Worm (Caenorhabditis elegans): ENCODE results near the gene ccch-3.

The ccch-3 gene

DNA sequence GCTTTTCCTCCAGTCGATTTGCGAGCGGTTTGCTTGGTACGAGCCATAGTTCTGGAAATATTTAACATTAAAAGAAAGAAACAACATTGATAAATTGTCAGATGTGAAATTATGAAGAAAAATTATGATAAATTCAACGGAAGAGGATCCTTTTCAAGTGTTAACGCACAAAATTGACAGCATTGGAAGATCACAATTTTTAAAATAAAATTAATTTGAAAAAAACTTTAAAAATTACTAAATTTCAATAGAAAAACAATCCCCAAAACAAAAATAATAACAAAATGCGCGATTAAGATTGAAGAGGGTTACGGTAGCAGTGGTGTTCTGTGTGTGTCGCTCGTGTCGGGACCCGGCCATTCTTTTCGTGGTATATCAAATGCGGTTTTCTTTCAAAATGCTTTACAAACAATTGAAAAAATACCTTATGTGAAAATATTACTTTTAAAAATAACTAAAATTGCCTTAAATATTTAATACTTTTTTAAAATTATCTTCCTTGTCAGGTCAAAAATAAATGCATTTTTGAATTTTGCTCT is 862 bp upstream of the ccch-3 start, which contains the start of gene his-74:
Gene his-74 (minus strand): TSS at position 51 of the 539 bp plus-strand sequence.
- TF ChIP-seq lsl-1 (GFP tag; optimal IDR thresholded peaks at IDR 0.05) (peak; percentile 88), ceh-58 (GFP tag; IDR thresholded peaks at IDR 0.05) (no peak), madf-8 (GFP tag; conservative IDR thresholded peaks at IDR 0.05) (peak; percentile 34; the same call in 1 of the 2 replicates), K11D2.4 (GFP tag; IDR thresholded peaks at IDR 0.05) (no peak), hmg-1.2 (GFP tag; IDR thresholded peaks at IDR 0.05) (0 out of 2 replicates have a peak, but pooled peaks have one; percentile 9), D2030.7 (GFP tag; IDR thresholded peaks at IDR 0.05) (peak; percentile 51; the same call in 1 of the 2 replicates), ztf-25 (GFP tag; IDR thresholded peaks at IDR 0.05) (no peak), snpc-3.4 (tag; optimal IDR thresholded peaks at IDR 0.05) (peak; percentile 15), F10E7.11 (tag; optimal IDR thresholded peaks at IDR 0.05) (no peak), lin-54 (GFP tag; optimal IDR thresholded peaks at IDR 0.05) (peak; percentile 14), pha-4 (tag; optimal IDR thresholded peaks at IDR 0.05) (no peak), F33H1.4 (GFP tag; IDR thresholded peaks at IDR 0.05) (peak; percentile 77), F57A8.1 (GFP tag; optimal IDR thresholded peaks at IDR 0.05) (no peak), ceh-91 (GFP tag; IDR thresholded peaks at IDR 0.05) (0 out of 2 replicates have a peak, but pooled peaks have one; percentile 26), fkh-3 (tag; optimal IDR thresholded peaks at IDR 0.05) (no peak), efl-1 (GFP tag; optimal IDR thresholded peaks at IDR 0.05) (no peak), B0261.1 (tag; optimal IDR thresholded peaks at IDR 0.05) (no peak), him-1 (tag; optimal IDR thresholded peaks at IDR 0.05) (no peak), nhr-120 (GFP tag; IDR thresholded peaks at IDR 0.05) (no peak), madf-6 (GFP tag; IDR thresholded peaks at IDR 0.05) (peak; percentile 84), Y53G8AR.9 (GFP tag; conservative IDR thresholded peaks at IDR 0.05) (no peak), xnd-1 (tag; optimal IDR thresholded peaks at IDR 0.05) (peak; percentile 47)

DNA sequence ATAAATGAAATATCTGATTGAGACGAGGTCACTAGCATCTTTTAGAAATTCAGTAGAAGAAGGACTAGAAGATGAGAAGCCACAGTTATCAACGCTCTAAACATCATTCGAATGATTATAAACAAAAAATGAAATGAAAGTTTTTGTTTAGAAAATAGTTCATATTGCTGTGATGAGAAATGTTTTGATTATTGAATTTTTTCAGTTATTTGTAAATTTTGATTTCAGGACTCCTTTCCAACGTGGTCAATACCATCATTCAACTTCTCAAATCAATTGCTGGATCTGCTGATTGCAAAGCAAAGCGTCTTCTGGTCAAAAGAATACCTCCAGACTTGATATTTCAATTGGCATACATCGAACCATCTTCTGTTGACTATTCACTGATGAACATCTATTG is 1.3 kb downstream of the ccch-3 start, which contains the start of gene W05B10.6:
Gene W05B10.6 (minus strand): TSS at position 101 of the 400 bp plus-strand sequence.
- TF ChIP-seq somi-1 (GFP tag; optimal IDR thresholded peaks at IDR 0.05) = no peak
- no peak for TF ChIP-seq ztf-22 (GFP tag; optimal IDR thresholded peaks at IDR 0.05)
- no peak for TF ChIP-seq ztf-18 (tag; optimal IDR thresholded peaks at IDR 0.05)
- TF ChIP-seq Y53G8AR.9 (GFP tag; conservative IDR thresholded peaks at IDR 0.05) = no peak
- TF ChIP-seq B0336.3 (GFP tag; IDR thresholded peaks at IDR 0.05) = no peak

ce11 chrV:12649636-12650035 is 9.9 kb downstream of the ccch-3 start, which contains the start of gene lin-25:
Gene lin-25 (plus strand): TSS chrV:12649925.
- peak; percentile 23 for TF ChIP-seq ZK185.1 (tag; optimal IDR thresholded peaks at IDR 0.05; ENCODE audit: poor library complexity, severe bottlenecking)
- peak; percentile 53 for TF ChIP-seq nhr-80 (tag; optimal IDR thresholded peaks at IDR 0.05)
- TF ChIP-seq ama-1 (optimal IDR thresholded peaks at IDR 0.05) = no peak
- TF ChIP-seq ama-1 (GFP tag; optimal IDR thresholded peaks at IDR 0.05) = no peak

ce11 chrV:12649213-12649612 is 10.3 kb downstream of the ccch-3 start, which contains the start of gene gpa-9:
Gene gpa-9 (minus strand): TSS chrV:12649313.
- no peak for TF ChIP-seq hlh-12 (tag; optimal IDR thresholded peaks at IDR 0.05)
- no peak for TF ChIP-seq lag-1 (GFP tag; IDR thresholded peaks at IDR 0.05)
- TF ChIP-seq madf-8 (GFP tag; conservative IDR thresholded peaks at IDR 0.05) = no peak
- TF ChIP-seq xnd-1 (tag; optimal IDR thresholded peaks at IDR 0.05) = no peak
- no peak for TF ChIP-seq B0019.2 (GFP tag; conservative IDR thresholded peaks at IDR 0.05)
- no peak for TF ChIP-seq hmg-1.2 (GFP tag; IDR thresholded peaks at IDR 0.05)
- TF ChIP-seq B0035.1 (tag; optimal IDR thresholded peaks at IDR 0.05) = no peak
- no peak for TF ChIP-seq F23B12.7 (tag; optimal IDR thresholded peaks at IDR 0.05; ENCODE audit: insufficient read depth)
- no peak for TF ChIP-seq snpc-3.4 (tag; optimal IDR thresholded peaks at IDR 0.05)
